Worm (Caenorhabditis elegans) whole organism, L4/young adult: Measurements from ENCODE around the gene F40F8.4.

Source experiments
- W03F9.2 ChIP-seq: fragments of 150-350 bp; optimal IDR thresholded peaks from 2 replicates; lab custom pipeline; 2014; ENCODE audit warnings: missing biosample characterization, missing genetic modification characterization
- dao-5 ChIP-seq: sonication (generic microtip); optimal IDR thresholded peaks from 2 replicates; lab custom pipeline; 2016; ENCODE audit warnings: missing genotype, missing genetic modification characterization, moderate library complexity, missing compliant biosample characterization
- him-1 ChIP-seq: sonication (generic microtip); optimal IDR thresholded peaks from 2 replicates; lab custom pipeline; 2016; ENCODE audit warnings: missing genotype, missing genetic modification reagents, missing genetic modification characterization, missing compliant biosample characterization

F40F8.4 gene

DNA sequence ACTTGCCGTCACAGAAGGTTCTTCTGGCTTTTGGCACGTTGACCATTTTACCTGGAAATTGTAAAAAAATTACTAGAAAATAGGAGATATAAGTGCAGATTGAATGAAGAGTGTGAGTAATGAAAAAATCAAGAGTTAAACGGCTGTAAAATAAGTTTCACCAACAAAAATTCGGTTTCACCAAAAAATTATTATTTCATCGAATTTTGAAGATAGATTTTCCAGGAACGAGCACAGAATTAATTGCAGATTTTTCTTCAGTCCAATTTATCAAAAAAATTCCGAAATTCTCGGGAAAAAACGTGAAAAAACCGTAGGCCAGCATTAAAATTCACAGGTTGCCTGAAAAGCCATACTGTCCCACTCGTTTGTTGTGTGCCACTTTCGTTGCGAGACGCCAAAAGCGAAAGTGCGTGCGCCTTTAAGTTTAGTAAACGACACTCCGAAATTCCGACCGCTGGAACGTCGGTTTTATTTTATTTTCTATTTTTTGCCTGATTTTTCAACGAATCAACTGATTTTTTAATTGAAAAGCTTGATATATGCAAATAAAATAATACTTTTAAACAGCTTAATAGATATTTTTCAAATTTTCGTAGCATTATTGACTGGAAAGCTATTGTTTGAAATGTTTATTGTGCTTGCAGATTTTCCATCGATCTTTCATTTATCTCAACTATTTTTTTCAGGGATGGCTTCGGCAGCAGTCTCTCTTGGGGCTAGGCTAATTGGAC is 42.7 kb downstream of the F40F8.4 start, which contains the start of the genes rpl-36.A and nuo-1:
Gene rpl-36.A, minus strand, starts transcription at position 51 of the 734 bp plus-strand sequence.
Gene nuo-1, plus strand, starts transcription at position 684 of the 734 bp plus-strand sequence.
- TF ChIP-seq W03F9.2 (tag; lab: Kevin White, UChicago) (peak; percentile 87), him-1 (tag; lab: Kevin White, UChicago) (peak; percentile 28), dao-5 (no peak)

DNA sequence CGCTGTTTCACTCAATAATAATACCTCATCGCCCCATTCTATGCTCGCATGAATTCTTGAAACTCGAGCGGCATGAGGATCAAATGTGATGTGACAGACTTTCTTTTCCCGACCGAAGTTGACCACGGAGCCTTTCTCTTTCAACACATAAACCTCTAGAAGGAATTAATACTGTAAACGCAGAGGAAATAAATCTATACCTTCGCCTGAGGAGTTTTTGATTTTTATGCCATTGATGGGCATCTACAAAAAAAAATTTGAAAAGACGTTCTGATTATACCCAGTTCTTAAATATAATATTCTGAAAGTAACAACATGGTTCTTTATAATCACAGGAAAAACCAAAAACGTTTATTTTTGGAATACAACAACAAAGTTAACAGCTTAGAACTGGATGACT is 43.8 kb downstream of the F40F8.4 start, which contains the start of gene nbs-1:
Gene nbs-1, minus strand, starts transcription at position 246 of the 400 bp plus-strand sequence.
- TF ChIP-seq W03F9.2 (tag; lab: Kevin White, UChicago) = no peak
- TF ChIP-seq dao-5 = no peak
- TF ChIP-seq him-1 (tag; lab: Kevin White, UChicago) = no peak

- TF ChIP-seq him-1 (tag; lab: Kevin White, UChicago) = no peak
- TF ChIP-seq dao-5 = no peak
- no peak for TF ChIP-seq W03F9.2 (tag; lab: Kevin White, UChicago)
Observed at ce11 chrII:11094431-11094830, 45.6 kb downstream of the F40F8.4 start.

- no peak for TF ChIP-seq him-1 (tag; lab: Kevin White, UChicago)
- no peak for TF ChIP-seq W03F9.2 (tag; lab: Kevin White, UChicago)
- no peak for TF ChIP-seq dao-5
Observed at ce11 chrII:11092413-11092812, 47.6 kb downstream of the F40F8.4 start, which contains the start of gene rpl-42. TSS of gene rpl-42 (plus strand) at chrII:11092713.

ce11 chrII:11091577-11091976 is 48.5 kb downstream of the F40F8.4 start:
- TF ChIP-seq him-1 (tag; lab: Kevin White, UChicago) (no peak), W03F9.2 (tag; lab: Kevin White, UChicago) (no peak), dao-5 (no peak)
